Worm (Caenorhabditis elegans): ENCODE data around the gene dod-19.

Gene dod-19

ce11 chrV:364650-365049, 49.9 kb downstream of the dod-19 start, which contains the start of gene mltn-6:
mltn-6 (plus strand) TSS chrV:364950.
- TF ChIP-seq dve-1 (tag; optimal IDR thresholded peaks at IDR 0.05; ENCODE audit: insufficient read depth) (no peak), sdz-12 (GFP tag; optimal IDR thresholded peaks at IDR 0.05) (no peak), ceh-62 (tag; optimal IDR thresholded peaks at IDR 0.05) (no peak)

Measured in whole organism, L4 larva.